Fruit fly (Drosophila melanogaster) whole organism, embryonic: ENCODE data around the gene BOD1.
A peak's percentile ranks its signal among the peaks of the same experiment; 100 is the strongest.

Experiments
- CG10565 ChIP-seq: fragments of 200-800 bp; sonication (Bioruptor generic); optimal IDR thresholded peaks from 3 replicates; lab custom pipeline; 2016; ENCODE audit warnings: missing biosample characterization, mild to moderate bottlenecking, missing genetic modification characterization
- CG10654 ChIP-seq: fragments of 200-800 bp; sonication (Bioruptor generic); optimal IDR thresholded peaks from 2 replicates; lab custom pipeline; 2016; ENCODE audit warnings: missing biosample characterization, missing genetic modification characterization
- CG11456 ChIP-seq: fragments of 200-800 bp; sonication (Bioruptor generic); IDR thresholded peaks from 3 replicates; pipeline ENCODE4 v1.3.6; 2022; ENCODE audit warnings: missing biosample characterization, missing genetic modification characterization
- CG12071 ChIP-seq: fragments of 200-800 bp; sonication (Bioruptor generic); optimal IDR thresholded peaks from 3 replicates; lab custom pipeline; 2018; ENCODE audit warnings: missing biosample characterization, mild to moderate bottlenecking, missing genetic modification characterization
- CG1647 ChIP-seq: fragments of 200-800 bp; sonication (Bioruptor generic); optimal IDR thresholded peaks from 3 replicates; lab custom pipeline; 2016; ENCODE audit warnings: missing biosample characterization, missing genetic modification characterization
- CG17612 ChIP-seq: fragments of 200-800 bp; sonication (Bioruptor generic); IDR thresholded peaks from 2 replicates; pipeline ENCODE4 v1.3.6; 2022; ENCODE audit warnings: missing biosample characterization, missing genetic modification characterization
- CG18262 ChIP-seq: fragments of 200-800 bp; optimal IDR thresholded peaks from 3 replicates; lab custom pipeline; 2019; ENCODE audit warnings: missing biosample characterization, mild to moderate bottlenecking, missing genetic modification characterization, moderate library complexity
- CG2875 ChIP-seq: fragments of 200-800 bp; sonication (Bioruptor generic); optimal IDR thresholded peaks from 2 replicates; lab custom pipeline; 2017; ENCODE audit warnings: missing biosample characterization, mild to moderate bottlenecking, missing genetic modification characterization, missing genetic modification reagents
- CG2889 ChIP-seq: fragments of 200-800 bp; sonication (Bioruptor generic); IDR thresholded peaks from 3 replicates; pipeline ENCODE4 v1.3.6; 2022; ENCODE audit warnings: missing biosample characterization, missing genetic modification characterization
- CG3163 ChIP-seq: fragments of 200-800 bp; sonication (Bioruptor generic); optimal IDR thresholded peaks from 3 replicates; lab custom pipeline; 2016; ENCODE audit warnings: missing biosample characterization, missing genetic modification characterization
- CG32767 ChIP-seq: fragments of 200-800 bp; sonication (Bioruptor generic); IDR thresholded peaks from 2 replicates; pipeline ENCODE4 v1.3.6; 2022; ENCODE audit warnings: missing biosample characterization, missing genetic modification characterization
- CG32772 ChIP-seq: fragments of 200-800 bp; sonication (Bioruptor generic); IDR thresholded peaks from 2 replicates; pipeline ENCODE4 v1.3.6; 2022; ENCODE audit warnings: missing biosample characterization, missing genetic modification characterization
- CG4617 ChIP-seq: fragments of 200-800 bp; sonication (Bioruptor generic); optimal IDR thresholded peaks from 3 replicates; lab custom pipeline; 2016; ENCODE audit warnings: missing biosample characterization, missing genetic modification characterization, borderline replicate concordance
- CG4730 ChIP-seq: fragments of 200-800 bp; sonication (Bioruptor generic); IDR thresholded peaks from 2 replicates; pipeline ENCODE4 v1.3.6; 2022; ENCODE audit warnings: missing biosample characterization, missing genetic modification characterization
- CG6272 ChIP-seq: fragments of 200-800 bp; sonication (Bioruptor generic); IDR thresholded peaks from 2 replicates; pipeline ENCODE4 v1.3.6; 2022; ENCODE audit warnings: missing biosample characterization, missing genetic modification characterization
- CG6654 ChIP-seq: fragments of 200-800 bp; sonication (Bioruptor generic); optimal IDR thresholded peaks from 2 replicates; lab custom pipeline; 2017; ENCODE audit warnings: missing biosample characterization, mild to moderate bottlenecking, missing genetic modification characterization
- CG7372 ChIP-seq: fragments of 200-800 bp; sonication (Bioruptor generic); IDR thresholded peaks from 2 replicates; pipeline ENCODE4 v1.3.6; 2022; ENCODE audit warnings: missing biosample characterization, missing genetic modification characterization
- CG7556 ChIP-seq: fragments of 200-800 bp; sonication (Bioruptor generic); optimal IDR thresholded peaks from 2 replicates; lab custom pipeline; 2017; ENCODE audit warnings: missing biosample characterization, mild to moderate bottlenecking, missing genetic modification characterization
- CG7839 ChIP-seq: fragments of 200-800 bp; sonication (Bioruptor generic); optimal IDR thresholded peaks from 3 replicates; lab custom pipeline; 2018; ENCODE audit warnings: missing biosample characterization, mild to moderate bottlenecking, missing genetic modification characterization, moderate library complexity
- CG7928 ChIP-seq: fragments of 200-800 bp; sonication (Bioruptor generic); optimal IDR thresholded peaks from 2 replicates; lab custom pipeline; 2017; ENCODE audit warnings: missing biosample characterization, mild to moderate bottlenecking, missing genetic modification characterization
- CG8478 ChIP-seq: fragments of >200 bp; optimal IDR thresholded peaks from 2 replicates; lab custom pipeline; 2018
- CG8924 ChIP-seq: fragments of 200-800 bp; optimal IDR thresholded peaks from 3 replicates; lab custom pipeline; 2019; ENCODE audit warnings: missing biosample characterization, mild to moderate bottlenecking, missing genetic modification characterization, moderate library complexity
- CG9215 ChIP-seq: fragments of 200-800 bp; sonication (Bioruptor generic); IDR thresholded peaks from 2 replicates; pipeline ENCODE4 v1.3.6; 2022; ENCODE audit warnings: missing biosample characterization, missing genetic modification characterization
- Chrac-16 ChIP-seq: fragments of 200-800 bp; sonication (Bioruptor generic); optimal IDR thresholded peaks from 3 replicates; lab custom pipeline; 2016; ENCODE audit warnings: missing biosample characterization, missing genetic modification characterization
- D19B ChIP-seq: fragments of 200-800 bp; sonication (Bioruptor generic); optimal IDR thresholded peaks from 2 replicates; lab custom pipeline; 2017; ENCODE audit warnings: missing biosample characterization, mild to moderate bottlenecking, missing genetic modification characterization
- Deaf1 ChIP-seq: fragments of 200-800 bp; optimal IDR thresholded peaks from 3 replicates; lab custom pipeline; 2019; ENCODE audit warnings: missing biosample characterization, mild to moderate bottlenecking, missing genetic modification characterization, moderate library complexity
- ERR ChIP-seq: fragments of 200-800 bp; sonication (Bioruptor generic); optimal IDR thresholded peaks from 2 replicates; lab custom pipeline; 2016; ENCODE audit warnings: missing biosample characterization, missing genetic modification characterization
- Lpt ChIP-seq: fragments of >200 bp; optimal IDR thresholded peaks from 2 replicates; lab custom pipeline; 2018; ENCODE audit warnings: missing biosample characterization, missing genetic modification characterization
- NfI ChIP-seq: fragments of 200-800 bp; sonication (Bioruptor generic); optimal IDR thresholded peaks from 3 replicates; lab custom pipeline; 2018; ENCODE audit warnings: missing biosample characterization, mild to moderate bottlenecking, missing genetic modification characterization, moderate library complexity
- Oli ChIP-seq: fragments of 200-800 bp; sonication (Bioruptor generic); optimal IDR thresholded peaks from 2 replicates; lab custom pipeline; 2018; ENCODE audit warnings: missing biosample characterization, mild to moderate bottlenecking, missing genetic modification characterization, moderate library complexity
- Opbp ChIP-seq: fragments of 200-800 bp; sonication (Bioruptor generic); IDR thresholded peaks from 3 replicates; pipeline ENCODE4 v1.3.6; 2022; ENCODE audit warnings: missing biosample characterization, missing genetic modification characterization; ENCODE audit not compliant: partially characterized antibody
- Optix ChIP-seq: fragments of 200-800 bp; sonication (Bioruptor generic); IDR thresholded peaks from 3 replicates; pipeline ENCODE4 v1.3.6; 2022; ENCODE audit warnings: missing biosample characterization, missing genetic modification characterization
- Spps ChIP-seq: fragments of 200-800 bp; sonication (Bioruptor generic); optimal IDR thresholded peaks from 2 replicates; lab custom pipeline; 2018; ENCODE audit warnings: missing biosample characterization, mild to moderate bottlenecking, missing genetic modification characterization
- TFAM ChIP-seq: fragments of 200-800 bp; sonication (Bioruptor generic); optimal IDR thresholded peaks from 2 replicates; lab custom pipeline; 2017; ENCODE audit warnings: missing biosample characterization, missing genetic modification characterization, inconsistent platforms
- chm ChIP-seq: fragments of 200-800 bp; sonication (Bioruptor generic); IDR thresholded peaks from 2 replicates; pipeline ENCODE4 v1.3.6; 2022; ENCODE audit warnings: missing biosample characterization, missing genetic modification characterization
- dati ChIP-seq: fragments of 200-800 bp; sonication (Bioruptor generic); IDR thresholded peaks from 2 replicates; pipeline ENCODE4 v1.3.6; 2022; ENCODE audit warnings: missing biosample characterization, missing genetic modification characterization
- dimm ChIP-seq: fragments of 200-800 bp; sonication (Bioruptor generic); IDR thresholded peaks from 2 replicates; pipeline ENCODE4 v1.3.6; 2022; ENCODE audit warnings: missing biosample characterization, missing genetic modification characterization
- dpn ChIP-seq, 2 experiments: fragments of 200-800 bp; sonication (Bioruptor generic); optimal IDR thresholded peaks; 3 replicates each; lab custom pipeline; 2016; ENCODE audit warnings: missing biosample characterization in 2 of 2, missing genetic modification characterization in 2 of 2
- ems ChIP-seq: fragments of 200-800 bp; sonication (Bioruptor generic); optimal IDR thresholded peaks from 3 replicates; lab custom pipeline; 2016; ENCODE audit warnings: missing biosample characterization, missing genetic modification characterization
- eyg ChIP-seq: fragments of 200-800 bp; sonication (Bioruptor generic); optimal IDR thresholded peaks from 3 replicates; lab custom pipeline; 2016; ENCODE audit warnings: missing biosample characterization, missing genetic modification characterization
- fd3F ChIP-seq: fragments of 200-800 bp; sonication (Bioruptor generic); optimal IDR thresholded peaks from 2 replicates; lab custom pipeline; 2018; ENCODE audit warnings: missing biosample characterization, mild to moderate bottlenecking, missing genetic modification characterization, moderate library complexity
- fru ChIP-seq: fragments of >200 bp; optimal IDR thresholded peaks from 2 replicates; lab custom pipeline; 2017
- her ChIP-seq: fragments of 200-800 bp; sonication (Bioruptor generic); optimal IDR thresholded peaks from 2 replicates; lab custom pipeline; 2016; ENCODE audit warnings: missing biosample characterization, missing genetic modification characterization
- kay ChIP-seq: fragments of 200-800 bp; sonication (Bioruptor generic); optimal IDR thresholded peaks from 2 replicates; lab custom pipeline; 2016; ENCODE audit warnings: missing biosample characterization, missing genetic modification characterization
- klu ChIP-seq: fragments of 200-800 bp; sonication (Bioruptor generic); IDR thresholded peaks from 2 replicates; pipeline ENCODE4 v1.3.6; 2022; ENCODE audit warnings: missing biosample characterization, missing genetic modification characterization
- luna ChIP-seq: fragments of 200-800 bp; sonication (Bioruptor generic); optimal IDR thresholded peaks from 2 replicates; lab custom pipeline; 2016; ENCODE audit warnings: missing biosample characterization, missing genetic modification characterization
- nerfin-1 ChIP-seq: fragments of 200-800 bp; sonication (Bioruptor generic); optimal IDR thresholded peaks from 3 replicates; lab custom pipeline; 2019; ENCODE audit warnings: missing biosample characterization, mild to moderate bottlenecking, missing genetic modification characterization, moderate library complexity
- pho ChIP-seq: fragments of 200-800 bp; sonication (Bioruptor generic); optimal IDR thresholded peaks from 2 replicates; lab custom pipeline; 2016; ENCODE audit warnings: missing biosample characterization, missing genetic modification characterization
- pum ChIP-seq: fragments of 200-800 bp; sonication (Bioruptor generic); optimal IDR thresholded peaks from 2 replicates; lab custom pipeline; 2016; ENCODE audit warnings: missing biosample characterization, missing genetic modification characterization
- sqz ChIP-seq: fragments of 200-800 bp; sonication (Bioruptor generic); optimal IDR thresholded peaks from 3 replicates; lab custom pipeline; 2018; ENCODE audit warnings: missing biosample characterization, mild to moderate bottlenecking, missing genetic modification characterization
- tin ChIP-seq: fragments of 200-800 bp; sonication (Bioruptor generic); optimal IDR thresholded peaks from 3 replicates; lab custom pipeline; 2016; ENCODE audit warnings: missing biosample characterization, missing genetic modification characterization

Gene BOD1

dm6 chr3R:27988647-27989430 is 50.8 kb downstream of the BOD1 start (continued):
- TF ChIP-seq Lpt (GFP tag; lab: Kevin White, UChicago), result no peak
- TF ChIP-seq CG12071, result no peak
- no peak for TF ChIP-seq dati (GFP tag; lab: Robert Waterston, UW)
- TF ChIP-seq Opbp (GFP tag; lab: Robert Waterston, UW), result no peak
- TF ChIP-seq luna (GFP tag; lab: Kevin White, UChicago), result no peak
- TF ChIP-seq Chrac-16 (GFP tag; lab: Kevin White, UChicago), result peak; percentile 12
- TF ChIP-seq fru (lab: Kevin White, UChicago), result no peak
- no peak for TF ChIP-seq D19B (GFP tag; lab: Kevin White, UChicago)
- peak; percentile 7 for TF ChIP-seq pho (GFP tag; lab: Kevin White, UChicago)
- TF ChIP-seq fd3F (GFP tag; lab: Kevin White, UChicago), result peak; percentile 19
- TF ChIP-seq Spps, result no peak
- no peak for TF ChIP-seq CG8478 (lab: Kevin White, UChicago)
- no peak for TF ChIP-seq CG10565 (GFP tag; lab: Kevin White, UChicago)
- no peak for TF ChIP-seq TFAM (GFP tag; lab: Kevin White, UChicago)
- TF ChIP-seq CG10654 (GFP tag; lab: Kevin White, UChicago), result no peak
- no peak for TF ChIP-seq kay
- TF ChIP-seq CG9215 (GFP tag; lab: Robert Waterston, UW), result no peak; the same call in 1 of the 2 replicates
- peak; percentile 37 for TF ChIP-seq CG7839 (tag; lab: Kevin White, UChicago)
- peak; percentile 69 for TF ChIP-seq CG7556 (GFP tag; lab: Kevin White, UChicago)
- peak; percentile 58 for TF ChIP-seq CG18262 (tag; lab: Kevin White, UChicago)
- no peak; the same call in 1 of the 2 replicates for TF ChIP-seq CG17612
- no peak for TF ChIP-seq chm (GFP tag; lab: Robert Waterston, UW)
- peak; percentile 4 for TF ChIP-seq nerfin-1 (tag; lab: Kevin White, UChicago)
- peak; percentile 56 for TF ChIP-seq NfI (GFP tag; lab: Kevin White, UChicago)
- peak; percentile 24 for TF ChIP-seq CG8924
- 0 out of 3 replicates have a peak, but pooled peaks have one; percentile 62 for TF ChIP-seq CG11456 (GFP tag; lab: Robert Waterston, UW)
- no peak for TF ChIP-seq sqz (GFP tag; lab: Kevin White, UChicago)
- TF ChIP-seq CG32767, result no peak
- no peak for TF ChIP-seq ERR (GFP tag; lab: Kevin White, UChicago)
- no peak for TF ChIP-seq eyg (GFP tag; lab: Kevin White, UChicago)
- peak; percentile 27 for TF ChIP-seq Oli
- TF ChIP-seq CG3163, result peak; percentile 23
- peak; percentile 35; the same call in 1 of the 2 replicates for TF ChIP-seq CG6272 (GFP tag; lab: Robert Waterston, UW)
- TF ChIP-seq dpn (GFP tag; optimal IDR thresholded peaks at IDR 0.05; lab: Kevin White, UChicago), result peak in 1 of 2 experiments; percentile 11
- peak; percentile 45; the same call in 1 of the 3 replicates for TF ChIP-seq CG2889 (GFP tag; lab: Robert Waterston, UW)
- no peak for TF ChIP-seq CG4617 (GFP tag; lab: Kevin White, UChicago)
- TF ChIP-seq klu (GFP tag; lab: Robert Waterston, UW), result no peak
- TF ChIP-seq CG1647 (GFP tag; lab: Kevin White, UChicago), result no peak
- no peak for TF ChIP-seq her
- TF ChIP-seq Optix (GFP tag; lab: Robert Waterston, UW), result no peak
- no peak for TF ChIP-seq CG7928 (GFP tag; lab: Kevin White, UChicago)
- TF ChIP-seq dimm (GFP tag; lab: Robert Waterston, UW), result no peak
- no peak for TF ChIP-seq CG2875
- TF ChIP-seq ems, result no peak
- TF ChIP-seq CG7372 (GFP tag; lab: Robert Waterston, UW), result no peak
- peak; percentile 12 for TF ChIP-seq tin (GFP tag; lab: Kevin White, UChicago)
- TF ChIP-seq CG6654 (GFP tag; lab: Kevin White, UChicago), result no peak
- peak; percentile 39; the same call in 1 of the 2 replicates for TF ChIP-seq CG32772 (GFP tag; lab: Robert Waterston, UW)
- TF ChIP-seq pum (GFP tag; lab: Kevin White, UChicago), result peak; percentile 9
- no peak for TF ChIP-seq Deaf1 (tag; lab: Kevin White, UChicago)
- TF ChIP-seq CG4730 (GFP tag; lab: Robert Waterston, UW), result peak; percentile 48
